Worm (Caenorhabditis elegans): ENCODE results near the gene hmit-1.3.

Gene hmit-1.3

ce11 chrIII:3523363-3523762 is 4.0 kb upstream of the hmit-1.3 start:
- peak in 1 of 2 experiments; percentile 97 for TF ChIP-seq unc-62 (GFP tag; optimal IDR thresholded peaks at IDR 0.05 in 1 of 2)
- TF ChIP-seq unc-62 (tag; optimal IDR thresholded peaks at IDR 0.05): no peak
- TF ChIP-seq Y5F2A.4 (GFP tag; optimal IDR thresholded peaks at IDR 0.05): no peak

ce11 chrIII:3520417-3520816 is 1.0 kb upstream of the hmit-1.3 start:
- no peak for TF ChIP-seq gei-8 (GFP tag; optimal IDR thresholded peaks at IDR 0.05)
- no peak for TF ChIP-seq daf-16 (GFP tag; optimal IDR thresholded peaks at IDR 0.05)
- TF ChIP-seq daf-16 (tag; optimal IDR thresholded peaks at IDR 0.05): peak; percentile 67
- no peak for TF ChIP-seq nhr-237 (tag; optimal IDR thresholded peaks at IDR 0.05)
- no peak for TF ChIP-seq mdt-29 (GFP tag; IDR thresholded peaks at IDR 0.05)
- TF ChIP-seq pqm-1 (tag; optimal IDR thresholded peaks at IDR 0.05): peak; percentile 55
- no peak for TF ChIP-seq nhr-11 (tag; optimal IDR thresholded peaks at IDR 0.05)
- no peak for TF ChIP-seq mep-1 (tag; optimal IDR thresholded peaks at IDR 0.05)
- TF ChIP-seq ama-1 (optimal IDR thresholded peaks at IDR 0.05): no peak
- peak; percentile 92 for TF ChIP-seq dmd-6 (GFP tag; IDR thresholded peaks at IDR 0.05)
- TF ChIP-seq nhr-6 (tag; optimal IDR thresholded peaks at IDR 0.05): no peak
- TF ChIP-seq lsy-2 (tag; optimal IDR thresholded peaks at IDR 0.05): peak in 1 of 2 experiments; percentile 18
- TF ChIP-seq ceh-28 (tag; optimal IDR thresholded peaks at IDR 0.05): no peak
- no peak for TF ChIP-seq daf-8 (GFP tag; IDR thresholded peaks at IDR 0.05)
- TF ChIP-seq snpc-4 (tag; optimal IDR thresholded peaks at IDR 0.05): no peak
- peak; percentile 65 for TF ChIP-seq nhr-28 (tag; optimal IDR thresholded peaks at IDR 0.05)
- no peak for TF ChIP-seq lin-13 (GFP tag; optimal IDR thresholded peaks at IDR 0.05)
- peak; percentile 20 for TF ChIP-seq nhr-102 (tag; optimal IDR thresholded peaks at IDR 0.05)
- TF ChIP-seq lin-1 (GFP tag; IDR thresholded peaks at IDR 0.05): 0 out of 2 replicates have a peak, but pooled peaks have one; percentile 50
- TF ChIP-seq zfp-3 (GFP tag; conservative IDR thresholded peaks at IDR 0.05): no peak
- TF ChIP-seq daf-19 (GFP tag; conservative IDR thresholded peaks at IDR 0.05): no peak
- no peak for TF ChIP-seq duxl-1 (tag; optimal IDR thresholded peaks at IDR 0.05; ENCODE audit: poor library complexity)
- no peak for TF ChIP-seq dmd-9 (GFP tag; IDR thresholded peaks at IDR 0.05)
- TF ChIP-seq php-3 (GFP tag; IDR thresholded peaks at IDR 0.05): peak; percentile 52; the same call in 1 of the 2 replicates
- no peak for TF ChIP-seq ceh-20 (GFP tag; IDR thresholded peaks at IDR 0.05)
- TF ChIP-seq F49E8.2 (tag; optimal IDR thresholded peaks at IDR 0.05; ENCODE audit: borderline replicate concordance): no peak
- no peak for TF ChIP-seq nhr-41 (GFP tag; IDR thresholded peaks at IDR 0.05)
- no peak for TF ChIP-seq ceh-82 (tag; optimal IDR thresholded peaks at IDR 0.05)
- TF ChIP-seq dve-1 (tag; optimal IDR thresholded peaks at IDR 0.05; ENCODE audit: insufficient read depth): peak; percentile 85
- no peak for TF ChIP-seq vab-7 (GFP tag; IDR thresholded peaks at IDR 0.05)
- peak in 1 of 2 experiments; percentile 52 for TF ChIP-seq mdl-1 (tag; optimal IDR thresholded peaks at IDR 0.05)
- TF ChIP-seq zag-1 (tag; optimal IDR thresholded peaks at IDR 0.05): no peak
- TF ChIP-seq hlh-11 (tag; optimal IDR thresholded peaks at IDR 0.05): peak; percentile 74
- no peak for TF ChIP-seq madf-9 (GFP tag; conservative IDR thresholded peaks at IDR 0.05)
- no peak for TF ChIP-seq dmd-8 (GFP tag; IDR thresholded peaks at IDR 0.05)
- no peak for TF ChIP-seq spr-1 (tag; optimal IDR thresholded peaks at IDR 0.05)
- no peak for TF ChIP-seq hmg-1.1 (GFP tag; IDR thresholded peaks at IDR 0.05)
- TF ChIP-seq mes-2 (tag; optimal IDR thresholded peaks at IDR 0.05; ENCODE audit: poor library complexity, severe bottlenecking): no peak
- no peak for TF ChIP-seq F26F4.8 (GFP tag; conservative IDR thresholded peaks at IDR 0.05)
- TF ChIP-seq lim-7 (GFP tag; IDR thresholded peaks at IDR 0.05): no peak
- peak; percentile 71 for TF ChIP-seq aha-1 (tag)
- peak; percentile 61 for TF ChIP-seq hlh-30 (tag; optimal IDR thresholded peaks at IDR 0.05; ENCODE audit: insufficient read depth)
- no peak for TF ChIP-seq fos-1 (tag; optimal IDR thresholded peaks at IDR 0.05)
- TF ChIP-seq ztf-11 (tag; optimal IDR thresholded peaks at IDR 0.05): no peak
- no peak for TF ChIP-seq T26A8.4 (GFP tag; IDR thresholded peaks at IDR 0.05)
- TF ChIP-seq jun-1 (tag; optimal IDR thresholded peaks at IDR 0.05): no peak
- TF ChIP-seq attf-4 (tag; optimal IDR thresholded peaks at IDR 0.05): no peak
- 0 out of 2 replicates have a peak, but pooled peaks have one; percentile 21 for TF ChIP-seq mxl-2 (GFP tag; conservative IDR thresholded peaks at IDR 0.05)

Measured in whole organism, L4 larva.